Fruit fly (Drosophila melanogaster) whole organism, embryonic: ENCODE measurements around the gene CG32280.
A peak's percentile ranks its signal among the peaks of the same experiment; 100 is the strongest.

Experiments used
- BtbVII ChIP-seq: fragments of 200-800 bp; sonication (Bioruptor generic); optimal IDR thresholded peaks from 3 replicates; lab custom pipeline; 2017; ENCODE audit warnings: missing biosample characterization, mild to moderate bottlenecking, missing genetic modification characterization
- CG10321 ChIP-seq: fragments of 200-800 bp; sonication (Bioruptor generic); IDR thresholded peaks from 2 replicates; pipeline ENCODE4 v1.3.6; 2022; ENCODE audit warnings: missing biosample characterization, missing genetic modification characterization
- CG10462 ChIP-seq: fragments of 200-800 bp; sonication (Bioruptor generic); optimal IDR thresholded peaks from 2 replicates; lab custom pipeline; 2016; ENCODE audit warnings: missing biosample characterization, missing genetic modification characterization
- CG11504 ChIP-seq: fragments of 200-800 bp; sonication (Bioruptor generic); optimal IDR thresholded peaks from 3 replicates; lab custom pipeline; 2019; ENCODE audit warnings: missing biosample characterization, mild to moderate bottlenecking, missing genetic modification characterization, moderate library complexity
- CG11696 ChIP-seq: fragments of 200-800 bp; sonication (Bioruptor generic); IDR thresholded peaks from 2 replicates; pipeline ENCODE4 v1.3.6; 2022; ENCODE audit warnings: missing biosample characterization, missing genetic modification characterization
- CG12219 ChIP-seq: fragments of 200-800 bp; sonication (Bioruptor generic); optimal IDR thresholded peaks from 3 replicates; lab custom pipeline; 2018; ENCODE audit warnings: missing biosample characterization, mild to moderate bottlenecking, missing genetic modification characterization
- CG12659 ChIP-seq: fragments of 200-800 bp; sonication (Bioruptor generic); optimal IDR thresholded peaks from 3 replicates; lab custom pipeline; 2017; ENCODE audit warnings: mild to moderate bottlenecking, missing biosample characterization, missing genetic modification reagents, missing genetic modification characterization
- CG14965 ChIP-seq: fragments of 200-800 bp; sonication (Bioruptor generic); optimal IDR thresholded peaks from 2 replicates; lab custom pipeline; 2016; ENCODE audit warnings: missing biosample characterization, missing genetic modification characterization, borderline replicate concordance
- CG15514 ChIP-seq: fragments of 200-800 bp; sonication (Bioruptor generic); optimal IDR thresholded peaks from 3 replicates; lab custom pipeline; 2017; ENCODE audit warnings: missing biosample characterization, missing genetic modification characterization, mild to moderate bottlenecking, moderate library complexity, missing genetic modification reagents
- CG1603 ChIP-seq: fragments of 200-800 bp; sonication (Bioruptor generic); optimal IDR thresholded peaks from 2 replicates; lab custom pipeline; 2019; ENCODE audit warnings: missing biosample characterization, mild to moderate bottlenecking, missing genetic modification characterization, moderate library complexity
- CG16779 ChIP-seq: fragments of 200-800 bp; sonication (Bioruptor generic); IDR thresholded peaks from 2 replicates; pipeline ENCODE4 v1.3.6; 2022; ENCODE audit warnings: missing biosample characterization, missing genetic modification characterization
- CG16813 ChIP-seq: fragments of 200-800 bp; sonication (Bioruptor generic); IDR thresholded peaks from 3 replicates; pipeline ENCODE4 v1.3.6; 2022; ENCODE audit warnings: missing biosample characterization, missing genetic modification characterization; ENCODE audit not compliant: partially characterized antibody
- CG17568 ChIP-seq: fragments of 200-800 bp; sonication (Bioruptor generic); optimal IDR thresholded peaks from 2 replicates; lab custom pipeline; 2018; ENCODE audit warnings: missing biosample characterization, mild to moderate bottlenecking, missing genetic modification characterization, moderate library complexity
- CG17802 ChIP-seq: fragments of 200-800 bp; sonication (Bioruptor generic); optimal IDR thresholded peaks from 2 replicates; lab custom pipeline; 2018; ENCODE audit warnings: missing biosample characterization, mild to moderate bottlenecking, missing genetic modification characterization, moderate library complexity
- CG2120 ChIP-seq: fragments of 200-800 bp; sonication (Bioruptor generic); optimal IDR thresholded peaks from 3 replicates; lab custom pipeline; 2016; ENCODE audit warnings: missing biosample characterization, missing genetic modification characterization
- CG2875 ChIP-seq: fragments of 200-800 bp; sonication (Bioruptor generic); optimal IDR thresholded peaks from 2 replicates; lab custom pipeline; 2017; ENCODE audit warnings: missing biosample characterization, mild to moderate bottlenecking, missing genetic modification characterization, missing genetic modification reagents
- CG30020 ChIP-seq: fragments of 200-800 bp; optimal IDR thresholded peaks from 2 replicates; lab custom pipeline; 2019; ENCODE audit warnings: missing biosample characterization, mild to moderate bottlenecking, missing genetic modification characterization, moderate library complexity
- CG6813 ChIP-seq: fragments of 200-800 bp; sonication (Bioruptor generic); optimal IDR thresholded peaks from 2 replicates; lab custom pipeline; 2017; ENCODE audit warnings: missing biosample characterization, missing genetic modification characterization, mild to moderate bottlenecking, moderate library complexity, missing genetic modification reagents
- CG7745 ChIP-seq: fragments of 200-800 bp; sonication (Bioruptor generic); optimal IDR thresholded peaks from 2 replicates; lab custom pipeline; 2018; ENCODE audit warnings: missing biosample characterization, mild to moderate bottlenecking, missing genetic modification characterization, moderate library complexity
- Camta ChIP-seq: fragments of 200-800 bp; sonication (Bioruptor generic); optimal IDR thresholded peaks from 2 replicates; lab custom pipeline; 2016; ENCODE audit warnings: missing biosample characterization, missing genetic modification characterization
- CrebB ChIP-seq: fragments of 200-800 bp; sonication (Bioruptor generic); optimal IDR thresholded peaks from 3 replicates; lab custom pipeline; 2018; ENCODE audit warnings: missing biosample characterization, mild to moderate bottlenecking, missing genetic modification characterization
- Drgx ChIP-seq: fragments of 200-800 bp; sonication (Bioruptor generic); IDR thresholded peaks from 2 replicates; pipeline ENCODE4 v1.3.6; 2022; ENCODE audit warnings: missing biosample characterization, missing genetic modification characterization
- E2f2 ChIP-seq: fragments of 200-800 bp; sonication (Bioruptor generic); IDR thresholded peaks from 2 replicates; pipeline ENCODE4 v1.3.6; 2022; ENCODE audit warnings: missing biosample characterization, missing genetic modification characterization
- Ets97D ChIP-seq: fragments of 200-800 bp; sonication (Bioruptor generic); optimal IDR thresholded peaks from 3 replicates; lab custom pipeline; 2016; ENCODE audit warnings: missing biosample characterization, missing genetic modification characterization
- H2.0 ChIP-seq: fragments of 200-800 bp; sonication (Bioruptor generic); IDR thresholded peaks from 2 replicates; pipeline ENCODE4 v1.3.6; 2022; ENCODE audit warnings: missing biosample characterization, missing genetic modification characterization
- Hr78 ChIP-seq, 2 experiments: fragments of 200-800 bp in 1 of 2; fragments of >200 bp in 1 of 2; sonication (Bioruptor generic) in 1 of 2; optimal IDR thresholded peaks; 2 replicates each; lab custom pipeline; 2017 to 2019; ENCODE audit warnings: missing biosample characterization in 2 of 2, missing genetic modification characterization in 2 of 2, mild to moderate bottlenecking in 1 of 2, moderate library complexity in 1 of 2
- MTF-1 ChIP-seq: fragments of 200-800 bp; sonication (Bioruptor generic); optimal IDR thresholded peaks from 2 replicates; lab custom pipeline; 2018; ENCODE audit warnings: missing biosample characterization, mild to moderate bottlenecking, missing genetic modification characterization, borderline replicate concordance
- Myb ChIP-seq: fragments of 200-800 bp; sonication (Bioruptor generic); optimal IDR thresholded peaks from 2 replicates; lab custom pipeline; 2016; ENCODE audit warnings: missing biosample characterization, missing genetic modification characterization
- Oaz ChIP-seq: fragments of 200-800 bp; sonication (Bioruptor generic); IDR thresholded peaks from 2 replicates; pipeline ENCODE4 v1.3.6; 2022; ENCODE audit warnings: missing biosample characterization, missing genetic modification characterization
- Oli ChIP-seq: fragments of 200-800 bp; sonication (Bioruptor generic); optimal IDR thresholded peaks from 2 replicates; lab custom pipeline; 2018; ENCODE audit warnings: missing biosample characterization, mild to moderate bottlenecking, missing genetic modification characterization, moderate library complexity
- Tbp ChIP-seq: fragments of >200 bp; optimal IDR thresholded peaks from 2 replicates; lab custom pipeline; 2018; ENCODE audit warnings: missing biosample characterization, missing genetic modification characterization
- Xrp1 ChIP-seq: fragments of 200-800 bp; sonication (Bioruptor generic); IDR thresholded peaks from 2 replicates; pipeline ENCODE4 v1.3.6; 2022; ENCODE audit warnings: missing biosample characterization, missing genetic modification characterization
- ab ChIP-seq: fragments of 200-800 bp; sonication (Bioruptor generic); optimal IDR thresholded peaks from 2 replicates; lab custom pipeline; 2016; ENCODE audit warnings: missing biosample characterization, missing genetic modification characterization
- ap ChIP-seq: fragments of 200-800 bp; sonication (Bioruptor generic); IDR thresholded peaks from 2 replicates; pipeline ENCODE4 v1.3.6; 2022; ENCODE audit warnings: missing biosample characterization, missing genetic modification characterization
- bowl ChIP-seq: fragments of 200-800 bp; sonication (Bioruptor generic); IDR thresholded peaks from 2 replicates; pipeline ENCODE4 v1.3.6; 2022; ENCODE audit warnings: missing biosample characterization, missing genetic modification characterization
- cwo ChIP-seq: fragments of 200-800 bp; sonication (Bioruptor generic); optimal IDR thresholded peaks from 3 replicates; lab custom pipeline; 2017; ENCODE audit warnings: missing biosample characterization, missing genetic modification characterization, mild to moderate bottlenecking, moderate library complexity, missing genetic modification reagents
- dm ChIP-seq: fragments of 200-800 bp; sonication (Bioruptor generic); optimal IDR thresholded peaks from 3 replicates; lab custom pipeline; 2016; ENCODE audit warnings: missing biosample characterization, missing genetic modification characterization
- esg ChIP-seq: fragments of 200-800 bp; sonication (Bioruptor generic); conservative IDR thresholded peaks from 2 replicates; pipeline ENCODE4 v1.3.6; 2022; ENCODE audit warnings: missing biosample characterization, missing genetic modification characterization
- fd3F ChIP-seq: fragments of 200-800 bp; sonication (Bioruptor generic); optimal IDR thresholded peaks from 2 replicates; lab custom pipeline; 2018; ENCODE audit warnings: missing biosample characterization, mild to moderate bottlenecking, missing genetic modification characterization, moderate library complexity
- fd64A ChIP-seq: fragments of 200-800 bp; sonication (Bioruptor generic); optimal IDR thresholded peaks from 3 replicates; lab custom pipeline; 2018; ENCODE audit warnings: missing biosample characterization, mild to moderate bottlenecking, missing genetic modification characterization
- fu2 ChIP-seq: fragments of 200-800 bp; sonication (Bioruptor generic); optimal IDR thresholded peaks from 2 replicates; lab custom pipeline; 2016; ENCODE audit warnings: missing biosample characterization, missing genetic modification characterization
- insv ChIP-seq, 2 experiments: fragments of 200-800 bp; sonication (Bioruptor generic); optimal IDR thresholded peaks; 3 replicates each; lab custom pipeline; 2016 to 2018; ENCODE audit warnings: missing biosample characterization in 2 of 2, missing genetic modification characterization in 2 of 2
- lbe ChIP-seq: fragments of 200-800 bp; sonication (Bioruptor generic); optimal IDR thresholded peaks from 2 replicates; lab custom pipeline; 2016; ENCODE audit warnings: missing biosample characterization, mild to moderate bottlenecking, missing genetic modification characterization
- pita ChIP-seq: fragments of 200-800 bp; sonication (Bioruptor generic); optimal IDR thresholded peaks from 2 replicates; lab custom pipeline; 2017; ENCODE audit warnings: missing biosample characterization, mild to moderate bottlenecking, missing genetic modification characterization
- salm ChIP-seq: fragments of 200-800 bp; sonication (Bioruptor generic); optimal IDR thresholded peaks from 2 replicates; lab custom pipeline; 2018; ENCODE audit warnings: missing biosample characterization, mild to moderate bottlenecking, missing genetic modification characterization
- sna ChIP-seq: fragments of 200-800 bp; sonication (Bioruptor generic); IDR thresholded peaks from 2 replicates; pipeline ENCODE4 v1.3.6; 2022; ENCODE audit warnings: missing biosample characterization, missing genetic modification characterization; ENCODE audit not compliant: partially characterized antibody
- trem ChIP-seq: fragments of 200-800 bp; optimal IDR thresholded peaks from 3 replicates; lab custom pipeline; 2019; ENCODE audit warnings: missing biosample characterization, mild to moderate bottlenecking, missing genetic modification characterization, moderate library complexity
- zen ChIP-seq: fragments of 200-800 bp; sonication (Bioruptor generic); optimal IDR thresholded peaks from 3 replicates; lab custom pipeline; 2018; ENCODE audit warnings: missing biosample characterization, mild to moderate bottlenecking, missing genetic modification characterization, moderate library complexity
- zfh2 ChIP-seq: fragments of 200-800 bp; sonication (Bioruptor generic); optimal IDR thresholded peaks from 2 replicates; lab custom pipeline; 2016; ENCODE audit warnings: missing biosample characterization, missing genetic modification characterization

The CG32280 gene

DNA sequence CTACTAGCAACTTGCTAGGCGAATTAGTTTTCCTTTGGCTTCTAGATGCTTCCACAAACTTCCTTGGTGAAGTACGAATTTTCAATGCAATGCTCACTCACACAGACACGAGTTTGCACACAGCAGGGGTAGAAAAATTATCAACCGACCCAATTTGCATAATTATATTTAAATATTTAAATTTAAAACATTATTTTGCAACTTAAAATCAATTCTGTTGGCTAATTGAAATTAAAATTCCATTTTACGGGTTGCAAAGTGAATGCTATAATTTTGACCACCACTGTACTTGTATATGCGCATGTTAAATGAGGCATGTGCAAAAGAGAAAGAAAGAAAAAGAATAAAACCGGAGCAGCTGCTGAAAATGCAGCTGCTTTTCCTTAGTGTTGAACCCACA lies 29.1 kb downstream of the CG32280 start (continued):
- TF ChIP-seq Oaz (GFP tag; lab: Robert Waterston, UW) = peak; percentile 86
- peak; percentile 89 for TF ChIP-seq cwo (GFP tag; lab: Kevin White, UChicago)
- peak; percentile 90 for TF ChIP-seq salm (tag; lab: Kevin White, UChicago)
- TF ChIP-seq fd3F = peak; percentile 91
- TF ChIP-seq H2.0 (GFP tag; lab: Robert Waterston, UW) = peak; percentile 90
- TF ChIP-seq zen = peak; percentile 97
- TF ChIP-seq sna (GFP tag; lab: Robert Waterston, UW) = no peak
- TF ChIP-seq CrebB (tag; lab: Kevin White, UChicago) = peak; percentile 79
- TF ChIP-seq CG10462 = peak; percentile 80
- TF ChIP-seq CG14965 (GFP tag; lab: Kevin White, UChicago) = no peak
- TF ChIP-seq CG15514 (GFP tag; lab: Kevin White, UChicago) = peak; percentile 88
- no peak for TF ChIP-seq CG16813 (GFP tag; lab: Robert Waterston, UW)
- TF ChIP-seq Tbp (GFP tag; lab: Kevin White, UChicago) = no peak
- peak; percentile 95 for TF ChIP-seq CG11504 (tag; lab: Kevin White, UChicago)
- peak; percentile 99 for TF ChIP-seq CG11696
- peak; percentile 95 for TF ChIP-seq BtbVII
- TF ChIP-seq fd64A (GFP tag; lab: Kevin White, UChicago) = peak; percentile 86
- TF ChIP-seq ab = no peak
- no peak for TF ChIP-seq pita
- TF ChIP-seq lbe (GFP tag; lab: Kevin White, UChicago) = peak; percentile 94
- peak; percentile 53 for TF ChIP-seq Ets97D (GFP tag; lab: Kevin White, UChicago)
- peak in 1 of 2 experiments; percentile 70 for TF ChIP-seq Hr78 (GFP tag; optimal IDR thresholded peaks at IDR 0.05; lab: Kevin White, UChicago)
- TF ChIP-seq zfh2 (GFP tag; lab: Kevin White, UChicago) = peak; percentile 14
- no peak for TF ChIP-seq CG17568 (GFP tag; lab: Kevin White, UChicago)
- TF ChIP-seq CG2120 = peak; percentile 84
- TF ChIP-seq trem (tag; lab: Kevin White, UChicago) = peak; percentile 88
- TF ChIP-seq Drgx (GFP tag; lab: Robert Waterston, UW) = peak; percentile 99
- peak; percentile 56 for TF ChIP-seq CG7745 (tag; lab: Kevin White, UChicago)
- TF ChIP-seq dm (GFP tag; lab: Kevin White, UChicago) = no peak
- TF ChIP-seq CG12219 (GFP tag; lab: Kevin White, UChicago) = peak; percentile 92
- peak; percentile 89 for TF ChIP-seq MTF-1 (GFP tag; lab: Kevin White, UChicago)
- TF ChIP-seq CG10321 (GFP tag; lab: Robert Waterston, UW) = peak; percentile 76
- peak; percentile 93 for TF ChIP-seq Oli (tag; lab: Kevin White, UChicago)
- peak; percentile 83; the same call in 1 of the 2 replicates for TF ChIP-seq bowl
- TF ChIP-seq E2f2 (GFP tag; lab: Robert Waterston, UW) = peak; percentile 72
- TF ChIP-seq ap (GFP tag; lab: Robert Waterston, UW) = peak; percentile 90
- peak; percentile 48 for TF ChIP-seq CG30020 (tag; lab: Kevin White, UChicago)
- TF ChIP-seq CG17802 = peak; percentile 78
- peak; percentile 94 for TF ChIP-seq CG6813
- peak; percentile 32 for TF ChIP-seq Myb (GFP tag; lab: Kevin White, UChicago)
- peak; percentile 89 for TF ChIP-seq esg (GFP tag; lab: Robert Waterston, UW)
- peak; percentile 84; the same call in 1 of the 2 replicates for TF ChIP-seq CG16779 (GFP tag; lab: Robert Waterston, UW)
- peak; percentile 97 for TF ChIP-seq Xrp1
- peak; percentile 14 for TF ChIP-seq fu2 (GFP tag; lab: Kevin White, UChicago)
- TF ChIP-seq Camta = peak; percentile 32
- peak in 1 of 2 experiments; percentile 11 for TF ChIP-seq insv (GFP tag; optimal IDR thresholded peaks at IDR 0.05; lab: Kevin White, UChicago)
- TF ChIP-seq CG12659 (GFP tag; lab: Kevin White, UChicago) = peak; percentile 93
- TF ChIP-seq CG1603 = peak; percentile 88
- TF ChIP-seq CG2875 = peak; percentile 91
